Fruit fly (Drosophila melanogaster) whole organism, embryonic: ENCODE results near the gene pod1.

Experiments
- Bdp1 ChIP-seq: fragments of 200-800 bp; sonication (Bioruptor generic); optimal IDR thresholded peaks from 3 replicates; lab custom pipeline; 2016; ENCODE audit warnings: missing biosample characterization, missing genetic modification characterization
- CG10366 ChIP-seq: fragments of 200-800 bp; sonication (Bioruptor generic); IDR thresholded peaks from 2 replicates; pipeline ENCODE4 v1.3.6; 2022; ENCODE audit warnings: missing biosample characterization, missing genetic modification characterization
- CG10431 ChIP-seq: fragments of 200-800 bp; sonication (Bioruptor generic); optimal IDR thresholded peaks from 3 replicates; lab custom pipeline; 2018; ENCODE audit warnings: missing biosample characterization, mild to moderate bottlenecking, missing genetic modification characterization
- CG11093 ChIP-seq: fragments of 200-800 bp; sonication (Bioruptor generic); IDR thresholded peaks from 3 replicates; pipeline ENCODE4 v1.3.6; 2022; ENCODE audit warnings: missing biosample characterization, missing genetic modification characterization
- CG14965 ChIP-seq: fragments of 200-800 bp; sonication (Bioruptor generic); optimal IDR thresholded peaks from 2 replicates; lab custom pipeline; 2016; ENCODE audit warnings: missing biosample characterization, missing genetic modification characterization, borderline replicate concordance
- CG15073 ChIP-seq: fragments of 200-800 bp; sonication (Bioruptor generic); optimal IDR thresholded peaks from 2 replicates; lab custom pipeline; 2016; ENCODE audit warnings: missing biosample characterization, missing genetic modification characterization
- CG1832 ChIP-seq: fragments of 200-800 bp; sonication (Bioruptor generic); optimal IDR thresholded peaks from 2 replicates; lab custom pipeline; 2017; ENCODE audit warnings: missing biosample characterization, mild to moderate bottlenecking, missing genetic modification characterization, inconsistent platforms
- CG30431 ChIP-seq: fragments of 200-800 bp; sonication (Bioruptor generic); optimal IDR thresholded peaks from 2 replicates; lab custom pipeline; 2017; ENCODE audit warnings: missing biosample characterization, missing genetic modification characterization
- CG31224 ChIP-seq: fragments of 200-800 bp; sonication (Bioruptor generic); IDR thresholded peaks from 2 replicates; pipeline ENCODE4 v1.3.6; 2022; ENCODE audit warnings: missing biosample characterization, missing genetic modification characterization
- CG32772 ChIP-seq: fragments of 200-800 bp; sonication (Bioruptor generic); IDR thresholded peaks from 2 replicates; pipeline ENCODE4 v1.3.6; 2022; ENCODE audit warnings: missing biosample characterization, missing genetic modification characterization
- CG34376 ChIP-seq: fragments of 200-800 bp; sonication (Bioruptor generic); optimal IDR thresholded peaks from 2 replicates; lab custom pipeline; 2018; ENCODE audit warnings: missing biosample characterization, mild to moderate bottlenecking, missing genetic modification characterization
- CG4854 ChIP-seq: fragments of 200-800 bp; sonication (Bioruptor generic); optimal IDR thresholded peaks from 2 replicates; lab custom pipeline; 2016; ENCODE audit warnings: missing biosample characterization, missing genetic modification characterization, inconsistent platforms
- CG6272 ChIP-seq: fragments of 200-800 bp; sonication (Bioruptor generic); IDR thresholded peaks from 2 replicates; pipeline ENCODE4 v1.3.6; 2022; ENCODE audit warnings: missing biosample characterization, missing genetic modification characterization
- CG6854 ChIP-seq: fragments of 200-800 bp; sonication (Bioruptor generic); optimal IDR thresholded peaks from 3 replicates; lab custom pipeline; 2017; ENCODE audit warnings: missing biosample characterization, mild to moderate bottlenecking, missing genetic modification characterization
- CG7839 ChIP-seq: fragments of 200-800 bp; sonication (Bioruptor generic); optimal IDR thresholded peaks from 3 replicates; lab custom pipeline; 2018; ENCODE audit warnings: missing biosample characterization, mild to moderate bottlenecking, missing genetic modification characterization, moderate library complexity
- CG8388 ChIP-seq: fragments of 200-800 bp; sonication (Bioruptor generic); optimal IDR thresholded peaks from 2 replicates; lab custom pipeline; 2019; ENCODE audit warnings: missing biosample characterization, mild to moderate bottlenecking, missing genetic modification characterization, moderate library complexity
- CG9876 ChIP-seq: fragments of 200-800 bp; sonication (Bioruptor generic); optimal IDR thresholded peaks from 2 replicates; lab custom pipeline; 2016; ENCODE audit warnings: missing biosample characterization, missing genetic modification characterization
- Dek ChIP-seq: fragments of 200-800 bp; sonication (Bioruptor generic); optimal IDR thresholded peaks from 3 replicates; lab custom pipeline; 2019; ENCODE audit warnings: missing biosample characterization, mild to moderate bottlenecking, missing genetic modification characterization, moderate library complexity
- Dfd ChIP-seq, 2 experiments: fragments of >200 bp; optimal IDR thresholded peaks; 2 replicates each; lab custom pipeline; 2017; ENCODE audit warnings: missing biosample characterization in 2 of 2, missing genetic modification characterization in 2 of 2
- Dip3 ChIP-seq: fragments of 200-800 bp; sonication (Bioruptor generic); optimal IDR thresholded peaks from 3 replicates; lab custom pipeline; 2016; ENCODE audit warnings: missing biosample characterization, missing genetic modification characterization
- Fer2 ChIP-seq: fragments of 200-800 bp; sonication (Bioruptor generic); optimal IDR thresholded peaks from 2 replicates; lab custom pipeline; 2018; ENCODE audit warnings: missing biosample characterization, mild to moderate bottlenecking, missing genetic modification characterization, moderate library complexity
- HLH4C ChIP-seq: fragments of 200-800 bp; sonication (Bioruptor generic); IDR thresholded peaks from 3 replicates; pipeline ENCODE4 v1.3.6; 2022; ENCODE audit warnings: missing biosample characterization, missing genetic modification characterization; ENCODE audit not compliant: partially characterized antibody
- Hr39 ChIP-seq: fragments of >200 bp; optimal IDR thresholded peaks from 2 replicates; lab custom pipeline; 2017
- Lhr ChIP-seq: fragments of 200-800 bp; sonication (Bioruptor generic); optimal IDR thresholded peaks from 3 replicates; lab custom pipeline; 2017; ENCODE audit warnings: mild to moderate bottlenecking, missing biosample characterization, missing genetic modification reagents, missing genetic modification characterization
- Mes4 ChIP-seq: fragments of 200-800 bp; sonication (Bioruptor generic); optimal IDR thresholded peaks from 2 replicates; lab custom pipeline; 2016; ENCODE audit warnings: missing biosample characterization, missing genetic modification characterization
- Nf-YC ChIP-seq: fragments of 200-800 bp; optimal IDR thresholded peaks from 3 replicates; lab custom pipeline; 2019; ENCODE audit warnings: missing biosample characterization, mild to moderate bottlenecking, missing genetic modification characterization, moderate library complexity
- Optix ChIP-seq: fragments of 200-800 bp; sonication (Bioruptor generic); IDR thresholded peaks from 3 replicates; pipeline ENCODE4 v1.3.6; 2022; ENCODE audit warnings: missing biosample characterization, missing genetic modification characterization
- Six4 ChIP-seq: fragments of 200-800 bp; sonication (Bioruptor generic); optimal IDR thresholded peaks from 2 replicates; lab custom pipeline; 2016; ENCODE audit warnings: missing biosample characterization, missing genetic modification characterization
- ab ChIP-seq: fragments of 200-800 bp; sonication (Bioruptor generic); optimal IDR thresholded peaks from 2 replicates; lab custom pipeline; 2016; ENCODE audit warnings: missing biosample characterization, missing genetic modification characterization
- al ChIP-seq: fragments of 200-800 bp; sonication (Bioruptor generic); IDR thresholded peaks from 2 replicates; pipeline ENCODE4 v1.3.6; 2022; ENCODE audit warnings: missing biosample characterization, missing genetic modification characterization
- bab2 ChIP-seq: fragments of 200-800 bp; sonication (Bioruptor generic); optimal IDR thresholded peaks from 2 replicates; lab custom pipeline; 2016; ENCODE audit warnings: missing biosample characterization, missing genetic modification characterization
- br ChIP-seq: fragments of >200 bp; optimal IDR thresholded peaks from 2 replicates; lab custom pipeline; 2017
- cato ChIP-seq: fragments of 200-800 bp; sonication (Bioruptor generic); optimal IDR thresholded peaks from 2 replicates; lab custom pipeline; 2016; ENCODE audit warnings: missing biosample characterization, missing genetic modification characterization, borderline replicate concordance
- chm ChIP-seq: fragments of 200-800 bp; sonication (Bioruptor generic); IDR thresholded peaks from 2 replicates; pipeline ENCODE4 v1.3.6; 2022; ENCODE audit warnings: missing biosample characterization, missing genetic modification characterization
- ci ChIP-seq: fragments of 200-800 bp; sonication (Bioruptor generic); IDR thresholded peaks from 3 replicates; pipeline ENCODE4 v1.3.6; 2022; ENCODE audit warnings: missing biosample characterization, missing genetic modification characterization
- crol ChIP-seq: fragments of 200-800 bp; sonication (Bioruptor generic); IDR thresholded peaks from 2 replicates; pipeline ENCODE4 v1.3.6; 2022; ENCODE audit warnings: missing biosample characterization, missing genetic modification characterization
- crp ChIP-seq, 2 experiments: fragments of 200-800 bp; sonication (Bioruptor generic); optimal IDR thresholded peaks; 2 replicates in 1 of 2; 3 replicates in 1 of 2; lab custom pipeline; 2017; ENCODE audit warnings: missing biosample characterization in 2 of 2, missing genetic modification characterization in 2 of 2, mild to moderate bottlenecking in 1 of 2, moderate library complexity in 1 of 2
- dan ChIP-seq: fragments of 200-800 bp; sonication (Bioruptor generic); IDR thresholded peaks from 2 replicates; pipeline ENCODE4 v1.3.6; 2022; ENCODE audit warnings: missing biosample characterization, missing genetic modification characterization
- exex ChIP-seq: fragments of 200-800 bp; sonication (Bioruptor generic); optimal IDR thresholded peaks from 4 replicates; lab custom pipeline; 2018; ENCODE audit warnings: missing biosample characterization, mild to moderate bottlenecking, missing genetic modification characterization, moderate library complexity
- gfzf ChIP-seq: fragments of 200-800 bp; sonication (Bioruptor generic); optimal IDR thresholded peaks from 2 replicates; lab custom pipeline; 2016; ENCODE audit warnings: missing biosample characterization, mild to moderate bottlenecking, missing genetic modification characterization, moderate library complexity
- gt ChIP-seq: fragments of 200-800 bp; sonication (Bioruptor generic); IDR thresholded peaks from 2 replicates; pipeline ENCODE4 v1.3.6; 2022; ENCODE audit warnings: missing biosample characterization, missing genetic modification characterization
- nau ChIP-seq: fragments of 200-800 bp; sonication (Bioruptor generic); optimal IDR thresholded peaks from 3 replicates; lab custom pipeline; 2017; ENCODE audit warnings: missing biosample characterization, mild to moderate bottlenecking, missing genetic modification characterization, missing genetic modification reagents
- pan ChIP-seq, 4 experiments: fragments of >200 bp in 3 of 4; fragments of 200-800 bp in 1 of 4; sonication (Bioruptor generic) in 1 of 4; optimal IDR thresholded peaks in 3 of 4; IDR thresholded peaks in 1 of 4; 2 replicates each; pipeline versions ENCODE4 v1.3.6 to Lab custom; 2017 to 2022; ENCODE audit warnings: missing biosample characterization in 2 of 4, missing genetic modification characterization in 2 of 4, mixed read lengths in 1 of 4
- phol ChIP-seq: fragments of 200-800 bp; sonication (Bioruptor generic); optimal IDR thresholded peaks from 3 replicates; lab custom pipeline; 2018; ENCODE audit warnings: missing biosample characterization, mild to moderate bottlenecking, missing genetic modification characterization, moderate library complexity
- prd ChIP-seq, 3 experiments: fragments of >200 bp in 2 of 3; fragments of 200-800 bp in 1 of 3; sonication (Bioruptor generic) in 1 of 3; optimal IDR thresholded peaks in 2 of 3; IDR thresholded peaks in 1 of 3; 2 replicates in 2 of 3; 3 replicates in 1 of 3; pipeline versions ENCODE4 v1.3.6 to Lab custom; 2017 to 2022; ENCODE audit warnings: missing biosample characterization in 1 of 3, missing genetic modification characterization in 1 of 3
- pros ChIP-seq: fragments of 200-800 bp; sonication (Bioruptor generic); optimal IDR thresholded peaks from 3 replicates; lab custom pipeline; 2019; ENCODE audit warnings: missing biosample characterization, mild to moderate bottlenecking, missing genetic modification characterization, moderate library complexity
- pzg ChIP-seq: fragments of 200-800 bp; sonication (Bioruptor generic); optimal IDR thresholded peaks from 3 replicates; lab custom pipeline; 2018; ENCODE audit warnings: missing biosample characterization, mild to moderate bottlenecking, missing genetic modification characterization, moderate library complexity
- run ChIP-seq: fragments of 200-800 bp; sonication (Bioruptor generic); optimal IDR thresholded peaks from 3 replicates; lab custom pipeline; 2018; ENCODE audit warnings: missing biosample characterization, mild to moderate bottlenecking, missing genetic modification characterization
- vnd ChIP-seq: fragments of 200-800 bp; sonication (Bioruptor generic); IDR thresholded peaks from 3 replicates; pipeline ENCODE4 v1.3.6; 2022; ENCODE audit warnings: missing biosample characterization, missing genetic modification characterization; ENCODE audit not compliant: partially characterized antibody
- zen2 ChIP-seq: fragments of 200-800 bp; sonication (Bioruptor generic); IDR thresholded peaks from 3 replicates; pipeline ENCODE4 v1.3.6; 2022; ENCODE audit warnings: missing biosample characterization, missing genetic modification characterization; ENCODE audit not compliant: partially characterized antibody

Gene pod1

dm6 chrX:6854563-6854962 lies 51.1 kb downstream of the pod1 start (continued):
- TF ChIP-seq vnd (GFP tag; lab: Robert Waterston, UW), result no peak
- TF ChIP-seq dan (GFP tag; lab: Robert Waterston, UW), result no peak
- peak; percentile 60 for TF ChIP-seq Six4 (GFP tag; lab: Kevin White, UChicago)
- no peak for TF ChIP-seq br (lab: Kevin White, UChicago)
- peak; percentile 40; the same call in 1 of the 2 replicates for TF ChIP-seq CG6272
- TF ChIP-seq CG10431 (GFP tag; lab: Kevin White, UChicago), result peak; percentile 3
- no peak for TF ChIP-seq Fer2
- no peak for TF ChIP-seq gt (GFP tag; lab: Robert Waterston, UW)
- peak; percentile 68 for TF ChIP-seq run
- peak; percentile 65 for TF ChIP-seq CG4854 (GFP tag; lab: Kevin White, UChicago)
- TF ChIP-seq phol (tag; lab: Kevin White, UChicago), result peak; percentile 83
- peak; percentile 59 for TF ChIP-seq CG15073 (GFP tag; lab: Kevin White, UChicago)
- TF ChIP-seq CG7839 (tag; lab: Kevin White, UChicago), result peak; percentile 89
- peak; percentile 7 for TF ChIP-seq Bdp1 (GFP tag; lab: Kevin White, UChicago)
- TF ChIP-seq CG8388 (GFP tag; lab: Kevin White, UChicago), result peak; percentile 84
- TF ChIP-seq CG14965 (GFP tag; lab: Kevin White, UChicago), result no peak
- no peak for TF ChIP-seq pzg (GFP tag; lab: Kevin White, UChicago)
- TF ChIP-seq Nf-YC (tag; lab: Kevin White, UChicago), result peak; percentile 35
- TF ChIP-seq CG1832 (GFP tag; lab: Kevin White, UChicago), result no peak
- peak; percentile 64 for TF ChIP-seq al
- TF ChIP-seq CG31224 (GFP tag; lab: Robert Waterston, UW), result peak; percentile 48; the same call in 1 of the 2 replicates
- TF ChIP-seq chm (GFP tag; lab: Robert Waterston, UW), result peak; percentile 60; the same call in 1 of the 2 replicates
- TF ChIP-seq Mes4 (GFP tag; lab: Kevin White, UChicago), result peak; percentile 55
- TF ChIP-seq crol (GFP tag; lab: Robert Waterston, UW), result peak; percentile 63
- no peak for TF ChIP-seq zen2 (GFP tag; lab: Robert Waterston, UW)
- TF ChIP-seq pros (GFP tag; lab: Kevin White, UChicago), result peak; percentile 7
- peak; percentile 46 for TF ChIP-seq exex (tag; lab: Kevin White, UChicago)
- TF ChIP-seq ci, result peak; percentile 91
- peak; percentile 62 for TF ChIP-seq CG6854 (GFP tag; lab: Kevin White, UChicago)
- TF ChIP-seq gfzf (GFP tag; lab: Kevin White, UChicago), result no peak
- TF ChIP-seq Dip3, result peak; percentile 67
- TF ChIP-seq CG30431, result peak; percentile 71
- no peak for TF ChIP-seq crp (GFP tag; optimal IDR thresholded peaks at IDR 0.05; lab: Kevin White, UChicago)
- no peak for TF ChIP-seq Hr39
- peak; percentile 77 for TF ChIP-seq Dek
- no peak for TF ChIP-seq HLH4C (GFP tag; lab: Robert Waterston, UW)
- TF ChIP-seq CG34376, result no peak
- TF ChIP-seq cato, result peak; percentile 53
- peak; percentile 26 for TF ChIP-seq CG9876
- no peak for TF ChIP-seq Dfd (GFP tag; optimal IDR thresholded peaks at IDR 0.05; lab: Kevin White, UChicago)
- peak; percentile 32 for TF ChIP-seq ab
- peak; percentile 73 for TF ChIP-seq nau (GFP tag; lab: Kevin White, UChicago)
- TF ChIP-seq bab2 (GFP tag; lab: Kevin White, UChicago), result peak; percentile 60
- no peak for TF ChIP-seq pan (optimal IDR thresholded peaks at IDR 0.05; lab: Kevin White, UChicago)
- peak in 1 of 2 experiments; percentile 79 for TF ChIP-seq pan (GFP tag; optimal IDR thresholded peaks at IDR 0.05 in 1 of 2, IDR thresholded peaks at IDR 0.05 in 1 of 2)
- TF ChIP-seq Optix (GFP tag; lab: Robert Waterston, UW), result peak; percentile 72
- no peak for TF ChIP-seq prd (optimal IDR thresholded peaks at IDR 0.05; lab: Kevin White, UChicago)
- TF ChIP-seq prd (GFP tag; IDR thresholded peaks at IDR 0.05; lab: Robert Waterston, UW), result peak; percentile 87
- TF ChIP-seq CG10366 (GFP tag; lab: Robert Waterston, UW), result peak; percentile 79
- TF ChIP-seq Lhr (GFP tag; lab: Kevin White, UChicago), result peak; percentile 36
- peak; percentile 78 for TF ChIP-seq CG32772 (GFP tag; lab: Robert Waterston, UW)
- peak; percentile 70 for TF ChIP-seq CG11093
